Fruit fly (Drosophila melanogaster) whole organism, embryonic: ENCODE data around the gene CG31262.

ENCODE experiments used
- CG13424 ChIP-seq: fragments of 200-800 bp; sonication (Bioruptor generic); optimal IDR thresholded peaks from 2 replicates; lab custom pipeline; 2019; ENCODE audit warnings: missing biosample characterization, mild to moderate bottlenecking, missing genetic modification characterization, moderate library complexity
- CG17802 ChIP-seq: fragments of 200-800 bp; sonication (Bioruptor generic); optimal IDR thresholded peaks from 2 replicates; lab custom pipeline; 2018; ENCODE audit warnings: missing biosample characterization, mild to moderate bottlenecking, missing genetic modification characterization, moderate library complexity
- CG4360 ChIP-seq: fragments of 200-800 bp; sonication (Bioruptor generic); IDR thresholded peaks from 2 replicates; pipeline ENCODE4 v1.3.6; 2022; ENCODE audit warnings: missing biosample characterization, missing genetic modification characterization
- CG5245 ChIP-seq: fragments of 200-800 bp; sonication (Bioruptor generic); optimal IDR thresholded peaks from 3 replicates; lab custom pipeline; 2016; ENCODE audit warnings: missing biosample characterization, missing genetic modification characterization
- CG8281 ChIP-seq: fragments of 200-800 bp; sonication (Bioruptor generic); optimal IDR thresholded peaks from 2 replicates; lab custom pipeline; 2018; ENCODE audit warnings: missing biosample characterization, mild to moderate bottlenecking, missing genetic modification characterization, moderate library complexity
- CG8478 ChIP-seq: fragments of >200 bp; optimal IDR thresholded peaks from 2 replicates; lab custom pipeline; 2018
- HmgD ChIP-seq: fragments of 200-800 bp; sonication (Bioruptor generic); optimal IDR thresholded peaks from 3 replicates; lab custom pipeline; 2016; ENCODE audit warnings: missing biosample characterization, missing genetic modification characterization
- Hr78 ChIP-seq, 2 experiments: fragments of 200-800 bp in 1 of 2; fragments of >200 bp in 1 of 2; sonication (Bioruptor generic) in 1 of 2; optimal IDR thresholded peaks; 2 replicates each; lab custom pipeline; 2017 to 2019; ENCODE audit warnings: missing biosample characterization in 2 of 2, missing genetic modification characterization in 2 of 2, mild to moderate bottlenecking in 1 of 2, moderate library complexity in 1 of 2
- Optix ChIP-seq: fragments of 200-800 bp; sonication (Bioruptor generic); IDR thresholded peaks from 3 replicates; pipeline ENCODE4 v1.3.6; 2022; ENCODE audit warnings: missing biosample characterization, missing genetic modification characterization
- Rfx ChIP-seq: fragments of 200-800 bp; sonication (Bioruptor generic); IDR thresholded peaks from 2 replicates; pipeline ENCODE4 v1.3.6; 2022; ENCODE audit warnings: missing biosample characterization, missing genetic modification characterization
- Taf1 ChIP-seq: fragments of 200-800 bp; sonication (Bioruptor generic); IDR thresholded peaks from 2 replicates; pipeline ENCODE4 v1.3.6; 2022; ENCODE audit warnings: missing biosample characterization, missing genetic modification characterization
- prd ChIP-seq, 3 experiments: fragments of >200 bp in 2 of 3; fragments of 200-800 bp in 1 of 3; sonication (Bioruptor generic) in 1 of 3; optimal IDR thresholded peaks in 2 of 3; IDR thresholded peaks in 1 of 3; 2 replicates in 2 of 3; 3 replicates in 1 of 3; pipeline versions ENCODE4 v1.3.6 to Lab custom; 2017 to 2022; ENCODE audit warnings: missing biosample characterization in 1 of 3, missing genetic modification characterization in 1 of 3
- usp ChIP-seq: fragments of >200 bp; optimal IDR thresholded peaks from 2 replicates; lab custom pipeline; 2017; ENCODE audit warnings: missing biosample characterization, missing genetic modification characterization

DNA sequence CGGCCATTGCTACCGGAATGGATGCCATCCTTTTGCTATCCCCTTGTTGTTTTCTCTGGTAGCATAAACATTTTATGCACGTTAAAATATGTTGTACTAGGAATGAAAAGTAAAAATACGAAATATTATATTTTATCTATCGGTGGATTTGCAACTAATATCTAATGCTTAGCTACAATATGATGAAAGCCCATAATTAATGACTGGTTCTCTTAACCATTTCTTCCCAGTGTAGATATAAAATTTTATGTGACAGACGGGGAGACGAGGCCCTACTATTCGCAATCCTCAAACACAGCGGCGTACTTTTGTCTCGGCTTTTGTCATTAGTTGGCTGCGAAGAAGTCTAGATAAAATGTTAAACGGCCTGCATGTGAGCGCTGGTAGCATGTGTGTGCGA lies 14.1 kb upstream of the CG31262 start:
- TF ChIP-seq CG8281 (tag; lab: Kevin White, UChicago) (no peak), prd (optimal IDR thresholded peaks at IDR 0.05; lab: Kevin White, UChicago) (no peak), prd (GFP tag; IDR thresholded peaks at IDR 0.05; lab: Robert Waterston, UW) (no peak), usp (GFP tag; lab: Kevin White, UChicago) (no peak), Optix (GFP tag; lab: Robert Waterston, UW) (no peak), HmgD (GFP tag; lab: Kevin White, UChicago) (no peak), CG4360 (GFP tag; lab: Robert Waterston, UW) (no peak), CG17802 (no peak), CG5245 (no peak), Rfx (GFP tag; lab: Robert Waterston, UW) (no peak), Hr78 (GFP tag; optimal IDR thresholded peaks at IDR 0.05; lab: Kevin White, UChicago) (no peak), CG13424 (tag; lab: Kevin White, UChicago) (peak; percentile 16), CG8478 (lab: Kevin White, UChicago) (no peak), Taf1 (GFP tag; lab: Robert Waterston, UW) (no peak)
